Fruit fly (Drosophila melanogaster) whole organism, wandering third instar larva: ENCODE data around the gene kin17.
A peak's percentile ranks its signal among the peaks of the same experiment; 100 is the strongest.

Experiments
- Abd-B ChIP-seq: fragments of >200 bp; optimal IDR thresholded peaks from 2 replicates; lab custom pipeline; 2017; ENCODE audit warnings: missing biosample characterization, missing genetic modification characterization
- CG32264 ChIP-seq: fragments of 200-800 bp; sonication (Bioruptor generic); optimal IDR thresholded peaks from 2 replicates; lab custom pipeline; 2016; ENCODE audit warnings: missing biosample characterization, missing genetic modification characterization
- CG9705 ChIP-seq: fragments of 200-800 bp; sonication (Bioruptor generic); optimal IDR thresholded peaks from 2 replicates; lab custom pipeline; 2018; ENCODE audit warnings: missing biosample characterization, mild to moderate bottlenecking, missing genetic modification characterization
- CrebA ChIP-seq: fragments of 200-800 bp; sonication (Bioruptor generic); optimal IDR thresholded peaks from 2 replicates; lab custom pipeline; 2016; ENCODE audit warnings: missing biosample characterization, mild to moderate bottlenecking, missing genetic modification characterization, borderline replicate concordance
- Dfd ChIP-seq: fragments of >200 bp; optimal IDR thresholded peaks from 2 replicates; lab custom pipeline; 2017; ENCODE audit warnings: missing biosample characterization, missing genetic modification characterization
- Dif ChIP-seq: fragments of 200-275, 200-300 bp; sonication (Bioruptor generic); optimal IDR thresholded peaks from 2 replicates; lab custom pipeline; 2018; ENCODE audit warnings: missing biosample characterization, missing genetic modification characterization; ENCODE audit not compliant: partially characterized antibody
- GATAd ChIP-seq: sonication (Bioruptor generic); optimal IDR thresholded peaks from 2 replicates; lab custom pipeline; 2016; ENCODE audit warnings: missing biosample characterization, missing genetic modification characterization
- HLH106 ChIP-seq: fragments of 200-800 bp; optimal IDR thresholded peaks from 3 replicates; lab custom pipeline; 2019; ENCODE audit warnings: missing biosample characterization, mild to moderate bottlenecking, missing genetic modification characterization, moderate library complexity
- Hnf4 ChIP-seq: fragments of 200-800 bp; sonication (Bioruptor generic); optimal IDR thresholded peaks from 2 replicates; lab custom pipeline; 2016; ENCODE audit warnings: missing biosample characterization, mild to moderate bottlenecking, missing genetic modification characterization
- Hr78 ChIP-seq: fragments of >200 bp; optimal IDR thresholded peaks from 2 replicates; lab custom pipeline; 2017; ENCODE audit warnings: missing biosample characterization, missing genetic modification characterization
- Hr83 ChIP-seq: fragments of 200-300 bp; sonication (Bioruptor generic); optimal IDR thresholded peaks from 2 replicates; lab custom pipeline; 2016; ENCODE audit warnings: missing biosample characterization, mild to moderate bottlenecking, missing genetic modification characterization, moderate library complexity; ENCODE audit not compliant: poor library complexity, severe bottlenecking
- Jra ChIP-seq: sonication (Bioruptor generic); optimal IDR thresholded peaks from 2 replicates; lab custom pipeline; 2016; ENCODE audit warnings: missing biosample characterization, missing genetic modification characterization
- Mio ChIP-seq: sonication (Bioruptor generic); optimal IDR thresholded peaks from 2 replicates; lab custom pipeline; 2016; ENCODE audit warnings: missing biosample characterization, missing genetic modification characterization
- Myc ChIP-seq: fragments of >200 bp; optimal IDR thresholded peaks from 2 replicates; lab custom pipeline; 2017
- N ChIP-seq: fragments of >200 bp; optimal IDR thresholded peaks from 2 replicates; lab custom pipeline; 2018; ENCODE audit warnings: missing biosample characterization, missing external identifiers, missing genetic modification characterization
- OdsH ChIP-seq: fragments of 200-800 bp; sonication (Bioruptor generic); optimal IDR thresholded peaks from 2 replicates; lab custom pipeline; 2016; ENCODE audit warnings: missing biosample characterization, mild to moderate bottlenecking, missing genetic modification characterization
- Rel ChIP-seq, 2 experiments: fragments of 200-800 bp; sonication (Bioruptor generic) in 1 of 2; optimal IDR thresholded peaks; 2 replicates in 1 of 2; 3 replicates in 1 of 2; lab custom pipeline; 2016 to 2019; ENCODE audit warnings: mild to moderate bottlenecking in 2 of 2, missing biosample characterization in 2 of 2, missing genetic modification characterization in 2 of 2, moderate library complexity in 1 of 2
- Sp1 ChIP-seq: fragments of 200-800 bp; sonication (Bioruptor generic); optimal IDR thresholded peaks from 3 replicates; lab custom pipeline; 2019; ENCODE audit warnings: missing biosample characterization, mild to moderate bottlenecking, missing genetic modification characterization, moderate library complexity
- Vsx2 ChIP-seq: fragments of 200-300, 225-300 bp; sonication (Bioruptor generic); optimal IDR thresholded peaks from 2 replicates; lab custom pipeline; 2018; ENCODE audit warnings: missing biosample characterization, missing genetic modification characterization; ENCODE audit not compliant: partially characterized antibody
- br ChIP-seq: fragments of 200-800 bp; sonication (Bioruptor generic); optimal IDR thresholded peaks from 2 replicates; lab custom pipeline; 2016; ENCODE audit warnings: missing biosample characterization, missing genetic modification characterization
- brk ChIP-seq: fragments of 200-800 bp; sonication (Bioruptor generic); optimal IDR thresholded peaks from 2 replicates; lab custom pipeline; 2016; ENCODE audit warnings: missing biosample characterization, mild to moderate bottlenecking, missing genetic modification characterization
- dl ChIP-seq, 2 experiments: fragments of 175-275, 200-275 bp in 1 of 2; fragments of 200-275 bp in 1 of 2; sonication (Bioruptor generic); optimal IDR thresholded peaks; lab custom pipeline; 2018; ENCODE audit warnings: mild to moderate bottlenecking in 2 of 2, missing biosample characterization in 2 of 2, missing genetic modification characterization in 2 of 2, moderate library complexity in 2 of 2; ENCODE audit not compliant: partially characterized antibody in 2 of 2, insufficient read depth in 1 of 2
- dmrt93B ChIP-seq: fragments of 200-800 bp; sonication (Bioruptor generic); optimal IDR thresholded peaks from 2 replicates; lab custom pipeline; 2018; ENCODE audit warnings: missing biosample characterization, mild to moderate bottlenecking, missing genetic modification characterization
- dsf ChIP-seq: sonication (Bioruptor generic); optimal IDR thresholded peaks from 2 replicates; lab custom pipeline; 2016; ENCODE audit warnings: missing biosample characterization, missing genetic modification characterization, borderline replicate concordance
- ey ChIP-seq: fragments of 200-800 bp; sonication (Bioruptor generic); optimal IDR thresholded peaks from 2 replicates; lab custom pipeline; 2016; ENCODE audit warnings: missing biosample characterization, missing genetic modification characterization
- foxo ChIP-seq, 2 experiments: fragments of 200-800 bp; sonication (Bioruptor generic); optimal IDR thresholded peaks; 2 replicates in 1 of 2; 3 replicates in 1 of 2; lab custom pipeline; 2016 to 2017; ENCODE audit warnings: missing biosample characterization in 2 of 2, missing genetic modification characterization in 2 of 2
- fru ChIP-seq: fragments of 200-800 bp; sonication (Bioruptor generic); optimal IDR thresholded peaks from 3 replicates; lab custom pipeline; 2016; ENCODE audit warnings: missing biosample characterization, mild to moderate bottlenecking, missing genetic modification characterization
- h ChIP-seq: fragments of 200-800 bp; sonication (Bioruptor generic); optimal IDR thresholded peaks from 3 replicates; lab custom pipeline; 2016; ENCODE audit warnings: missing biosample characterization, mild to moderate bottlenecking, missing genetic modification characterization
- jim ChIP-seq: fragments of 175-275, 200-325 bp; sonication (Bioruptor generic); optimal IDR thresholded peaks from 2 replicates; lab custom pipeline; 2016; ENCODE audit warnings: missing biosample characterization, mild to moderate bottlenecking, missing genetic modification characterization
- lola ChIP-seq: fragments of >200 bp; optimal IDR thresholded peaks from 2 replicates; lab custom pipeline; 2017; ENCODE audit warnings: missing biosample characterization, missing genetic modification characterization
- pan ChIP-seq: fragments of >200 bp; optimal IDR thresholded peaks from 2 replicates; lab custom pipeline; 2017
- psq ChIP-seq: fragments of 200-800 bp; sonication (Bioruptor generic); optimal IDR thresholded peaks from 3 replicates; lab custom pipeline; 2017; ENCODE audit warnings: missing biosample characterization, mild to moderate bottlenecking, missing genetic modification characterization, moderate library complexity
- rgr ChIP-seq: fragments of 200-800 bp; sonication (Bioruptor generic); optimal IDR thresholded peaks from 3 replicates; lab custom pipeline; 2016; ENCODE audit warnings: missing biosample characterization, mild to moderate bottlenecking, missing genetic modification characterization
- sage ChIP-seq: fragments of 200-800 bp; sonication (Bioruptor generic); optimal IDR thresholded peaks from 2 replicates; lab custom pipeline; 2016; ENCODE audit warnings: missing biosample characterization, mild to moderate bottlenecking, missing genetic modification characterization
- sv ChIP-seq: fragments of 200-800 bp; sonication (Bioruptor generic); optimal IDR thresholded peaks from 3 replicates; lab custom pipeline; 2016; ENCODE audit warnings: missing biosample characterization, missing genetic modification characterization
- tai ChIP-seq: sonication (Bioruptor generic); optimal IDR thresholded peaks from 2 replicates; lab custom pipeline; 2016; ENCODE audit warnings: missing biosample characterization, missing genetic modification characterization
- usp ChIP-seq: fragments of >200 bp; optimal IDR thresholded peaks from 2 replicates; lab custom pipeline; 2017; ENCODE audit warnings: missing biosample characterization, missing genetic modification characterization
- woc ChIP-seq: sonication (Bioruptor generic); optimal IDR thresholded peaks from 2 replicates; lab custom pipeline; 2016; ENCODE audit warnings: missing biosample characterization, mild to moderate bottlenecking, missing genetic modification characterization

kin17 gene

DNA sequence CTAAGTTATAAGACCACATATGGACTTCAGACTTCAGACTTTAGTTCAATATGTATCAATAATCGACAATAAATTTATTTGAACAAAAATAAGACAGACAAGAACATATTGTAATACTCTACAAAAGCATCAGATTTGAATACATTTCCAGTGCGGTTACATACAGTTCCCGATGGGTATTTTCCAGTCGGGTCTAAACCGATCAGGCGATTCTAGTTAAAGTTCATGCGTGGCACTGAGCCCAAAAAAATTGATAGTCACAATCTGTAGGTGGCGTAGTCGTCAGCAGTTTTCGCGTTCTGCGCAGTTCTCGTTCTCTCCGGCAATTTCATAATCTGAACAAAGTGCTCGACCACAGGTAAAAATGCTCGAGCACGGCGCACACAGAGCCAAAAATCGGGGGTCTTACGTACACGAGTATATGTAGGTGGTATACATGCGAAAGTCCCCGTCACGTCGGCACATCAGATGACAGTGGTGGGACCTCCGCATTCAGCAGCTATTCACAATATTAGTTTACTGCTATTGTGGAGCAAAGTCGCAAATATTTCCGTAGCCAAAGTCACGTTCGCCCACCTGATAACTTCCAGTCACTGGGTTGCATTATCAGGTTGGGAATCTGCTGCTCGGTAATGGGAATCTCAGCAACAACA lies 38.8 kb downstream of the kin17 start:
- TF ChIP-seq dsf (GFP tag; lab: Kevin White, UChicago) (no peak), fru (GFP tag; lab: Kevin White, UChicago) (peak; percentile 68), sage (no peak), Dfd (GFP tag; lab: Kevin White, UChicago) (no peak), Jra (GFP tag; lab: Kevin White, UChicago) (no peak), lola (GFP tag; lab: Kevin White, UChicago) (no peak), Rel (GFP tag; optimal IDR thresholded peaks at IDR 0.05; lab: Kevin White, UChicago) (no peak), Rel (tag; optimal IDR thresholded peaks at IDR 0.05; lab: Kevin White, UChicago) (peak; percentile 91), Hr78 (no peak), br (GFP tag; lab: Kevin White, UChicago) (peak; percentile 53), CG9705 (GFP tag; lab: Kevin White, UChicago) (no peak), Vsx2 (GFP tag; lab: Kevin White, UChicago) (no peak), Mio (no peak), jim (GFP tag; lab: Kevin White, UChicago) (no peak), Abd-B (GFP tag; lab: Kevin White, UChicago) (no peak), dl (GFP tag; optimal IDR thresholded peaks at IDR 0.05; lab: Kevin White, UChicago; ENCODE audit: insufficient read depth in 1 of 2, partially characterized antibody in 2 of 2) (no peak), pan (no peak), psq (peak; percentile 59), woc (GFP tag; lab: Kevin White, UChicago) (peak; percentile 50), Dif (GFP tag; lab: Kevin White, UChicago) (no peak), rgr (GFP tag; lab: Kevin White, UChicago) (peak; percentile 62), Hr83 (GFP tag; lab: Kevin White, UChicago) (peak; percentile 3), CG32264 (GFP tag; lab: Kevin White, UChicago) (peak; percentile 33), sv (GFP tag; lab: Kevin White, UChicago) (peak; percentile 8), brk (peak; percentile 29), usp (GFP tag; lab: Kevin White, UChicago) (no peak), tai (GFP tag; lab: Kevin White, UChicago) (no peak), OdsH (GFP tag; lab: Kevin White, UChicago) (peak; percentile 58), dmrt93B (no peak), Myc (lab: Kevin White, UChicago) (no peak), N (GFP tag; lab: Kevin White, UChicago) (no peak), h (GFP tag; lab: Kevin White, UChicago) (peak; percentile 68), GATAd (GFP tag; lab: Kevin White, UChicago) (no peak), CrebA (GFP tag; lab: Kevin White, UChicago) (no peak), HLH106 (peak; percentile 25), Sp1 (peak; percentile 46), Hnf4 (GFP tag; lab: Kevin White, UChicago) (peak; percentile 30), ey (GFP tag; lab: Kevin White, UChicago) (peak; percentile 54), foxo (GFP tag; optimal IDR thresholded peaks at IDR 0.05; lab: Kevin White, UChicago) (peak in 1 of 2 experiments; percentile 71)

DNA sequence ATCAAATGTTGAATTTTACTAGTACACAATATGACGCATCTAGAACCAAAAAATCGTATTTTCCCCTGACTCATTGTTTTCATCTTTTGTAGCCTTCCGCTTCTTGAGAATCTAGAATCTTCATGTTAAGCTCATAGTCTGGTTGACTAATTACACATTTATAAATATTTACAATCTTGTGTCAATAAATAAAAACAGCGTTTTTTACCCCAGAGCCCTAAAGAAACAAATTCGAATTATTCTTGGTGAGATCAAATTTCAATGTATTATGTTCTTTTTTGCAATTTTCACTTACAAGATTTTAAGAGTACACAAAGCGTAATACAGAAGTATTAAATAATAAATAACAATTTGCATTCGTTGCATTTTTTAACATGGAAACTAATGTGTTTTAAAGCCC lies 39.4 kb downstream of the kin17 start:
- TF ChIP-seq Rel (GFP tag; optimal IDR thresholded peaks at IDR 0.05; lab: Kevin White, UChicago), result no peak
- no peak for TF ChIP-seq Rel (tag; optimal IDR thresholded peaks at IDR 0.05; lab: Kevin White, UChicago)
- no peak for TF ChIP-seq dmrt93B
- no peak for TF ChIP-seq Mio
- TF ChIP-seq Jra (GFP tag; lab: Kevin White, UChicago), result no peak
- no peak for TF ChIP-seq Hr83 (GFP tag; lab: Kevin White, UChicago)
